Fruit fly (Drosophila melanogaster) whole organism, embryonic: ENCODE measurements around the gene RhoGAP19D.

ENCODE experiments used
- Atf6 ChIP-seq: fragments of 200-800 bp; sonication (Bioruptor generic); IDR thresholded peaks from 2 replicates; pipeline ENCODE4 v1.3.6; 2022; ENCODE audit warnings: missing biosample characterization, missing genetic modification characterization
- CG10209 ChIP-seq: fragments of 200-800 bp; sonication (Bioruptor generic); optimal IDR thresholded peaks from 3 replicates; lab custom pipeline; 2017; ENCODE audit warnings: missing biosample characterization, mild to moderate bottlenecking, missing genetic modification characterization, missing genetic modification reagents
- CG10543 ChIP-seq: fragments of 200-800 bp; sonication (Bioruptor generic); optimal IDR thresholded peaks from 3 replicates; lab custom pipeline; 2017; ENCODE audit warnings: missing biosample characterization, mild to moderate bottlenecking, missing genetic modification characterization, moderate library complexity
- CG1233 ChIP-seq: fragments of 200-800 bp; sonication (Bioruptor generic); optimal IDR thresholded peaks from 4 replicates; lab custom pipeline; 2018; ENCODE audit warnings: missing biosample characterization, mild to moderate bottlenecking, missing genetic modification characterization
- CG14667 ChIP-seq: fragments of 200-800 bp; sonication (Bioruptor generic); IDR thresholded peaks from 2 replicates; pipeline ENCODE4 v1.3.6; 2022; ENCODE audit warnings: missing biosample characterization, missing genetic modification characterization
- CG14965 ChIP-seq: fragments of 200-800 bp; sonication (Bioruptor generic); optimal IDR thresholded peaks from 2 replicates; lab custom pipeline; 2016; ENCODE audit warnings: missing biosample characterization, missing genetic modification characterization, borderline replicate concordance
- CG15269 ChIP-seq: fragments of 200-800 bp; sonication (Bioruptor generic); optimal IDR thresholded peaks from 2 replicates; lab custom pipeline; 2018; ENCODE audit warnings: missing biosample characterization, mild to moderate bottlenecking, missing genetic modification characterization, moderate library complexity
- CG17802 ChIP-seq: fragments of 200-800 bp; sonication (Bioruptor generic); optimal IDR thresholded peaks from 2 replicates; lab custom pipeline; 2018; ENCODE audit warnings: missing biosample characterization, mild to moderate bottlenecking, missing genetic modification characterization, moderate library complexity
- CG18599 ChIP-seq: fragments of 200-800 bp; sonication (Bioruptor generic); optimal IDR thresholded peaks from 3 replicates; lab custom pipeline; 2017; ENCODE audit warnings: missing biosample characterization, missing genetic modification characterization, mild to moderate bottlenecking, moderate library complexity, missing genetic modification reagents
- CG2202 ChIP-seq: fragments of 200-800 bp; sonication (Bioruptor generic); optimal IDR thresholded peaks from 2 replicates; lab custom pipeline; 2018; ENCODE audit warnings: missing biosample characterization, mild to moderate bottlenecking, missing genetic modification characterization
- CG2678 ChIP-seq: fragments of 200-800 bp; sonication (Bioruptor generic); optimal IDR thresholded peaks from 3 replicates; lab custom pipeline; 2019; ENCODE audit warnings: missing biosample characterization, mild to moderate bottlenecking, missing genetic modification characterization, moderate library complexity
- CG31224 ChIP-seq: fragments of 200-800 bp; sonication (Bioruptor generic); IDR thresholded peaks from 2 replicates; pipeline ENCODE4 v1.3.6; 2022; ENCODE audit warnings: missing biosample characterization, missing genetic modification characterization
- CG32532 ChIP-seq: fragments of 200-800 bp; sonication (Bioruptor generic); IDR thresholded peaks from 2 replicates; pipeline ENCODE4 v1.3.6; 2022; ENCODE audit warnings: missing biosample characterization, missing genetic modification characterization
- CG3281 ChIP-seq: fragments of 200-800 bp; sonication (Bioruptor generic); optimal IDR thresholded peaks from 3 replicates; lab custom pipeline; 2017; ENCODE audit warnings: missing biosample characterization, mild to moderate bottlenecking, missing genetic modification characterization
- CG34422 ChIP-seq: fragments of 200-800 bp; sonication (Bioruptor generic); IDR thresholded peaks from 3 replicates; pipeline ENCODE4 v1.3.6; 2022; ENCODE audit warnings: missing biosample characterization, missing genetic modification characterization
- CG6175 ChIP-seq: fragments of 200-800 bp; sonication (Bioruptor generic); IDR thresholded peaks from 3 replicates; pipeline ENCODE4 v1.3.6; 2022; ENCODE audit warnings: missing biosample characterization, missing genetic modification characterization
- CG7745 ChIP-seq: fragments of 200-800 bp; sonication (Bioruptor generic); optimal IDR thresholded peaks from 2 replicates; lab custom pipeline; 2018; ENCODE audit warnings: missing biosample characterization, mild to moderate bottlenecking, missing genetic modification characterization, moderate library complexity
- CG8281 ChIP-seq: fragments of 200-800 bp; sonication (Bioruptor generic); optimal IDR thresholded peaks from 2 replicates; lab custom pipeline; 2018; ENCODE audit warnings: missing biosample characterization, mild to moderate bottlenecking, missing genetic modification characterization, moderate library complexity
- CG8290 ChIP-seq, 3 experiments: fragments of 200-800 bp; sonication (Bioruptor generic); optimal IDR thresholded peaks; 2 replicates each; lab custom pipeline; 2016 to 2019; ENCODE audit warnings: missing biosample characterization in 3 of 3, missing genetic modification characterization in 3 of 3, mild to moderate bottlenecking in 2 of 3, moderate library complexity in 1 of 3
- CTCF ChIP-seq: fragments of 200-800 bp; sonication (Bioruptor generic); optimal IDR thresholded peaks from 2 replicates; lab custom pipeline; 2017; ENCODE audit warnings: missing biosample characterization, mild to moderate bottlenecking, missing genetic modification characterization, moderate library complexity
- CoRest ChIP-seq: fragments of 200-800 bp; sonication (Bioruptor generic); optimal IDR thresholded peaks from 3 replicates; lab custom pipeline; 2018; ENCODE audit warnings: missing biosample characterization, mild to moderate bottlenecking, missing genetic modification characterization, moderate library complexity
- Fer1 ChIP-seq: fragments of 200-800 bp; sonication (Bioruptor generic); optimal IDR thresholded peaks from 2 replicates; lab custom pipeline; 2017; ENCODE audit warnings: missing biosample characterization, mild to moderate bottlenecking, missing genetic modification characterization
- Jarid2 ChIP-seq: fragments of 200-800 bp; sonication (Bioruptor generic); optimal IDR thresholded peaks from 3 replicates; lab custom pipeline; 2017; ENCODE audit warnings: mild to moderate bottlenecking, missing biosample characterization, missing genetic modification reagents, missing genetic modification characterization
- MESR4 ChIP-seq: fragments of 200-800 bp; sonication (Bioruptor generic); optimal IDR thresholded peaks from 2 replicates; lab custom pipeline; 2018; ENCODE audit warnings: missing biosample characterization, mild to moderate bottlenecking, missing genetic modification characterization, moderate library complexity
- Nf-YB ChIP-seq: fragments of 200-800 bp; sonication (Bioruptor generic); optimal IDR thresholded peaks from 3 replicates; lab custom pipeline; 2019; ENCODE audit warnings: missing biosample characterization, mild to moderate bottlenecking, missing genetic modification characterization, moderate library complexity
- NfI ChIP-seq: fragments of 200-800 bp; sonication (Bioruptor generic); optimal IDR thresholded peaks from 3 replicates; lab custom pipeline; 2018; ENCODE audit warnings: missing biosample characterization, mild to moderate bottlenecking, missing genetic modification characterization, moderate library complexity
- Rfx ChIP-seq: fragments of 200-800 bp; sonication (Bioruptor generic); IDR thresholded peaks from 2 replicates; pipeline ENCODE4 v1.3.6; 2022; ENCODE audit warnings: missing biosample characterization, missing genetic modification characterization
- Trl ChIP-seq, 3 experiments: fragments of >200 bp in 2 of 3; fragments of 200-800 bp in 1 of 3; sonication (Bioruptor generic) in 1 of 3; optimal IDR thresholded peaks; 2 replicates in 1 of 3; 3 replicates in 2 of 3; lab custom pipeline; 2016 to 2017; ENCODE audit warnings: missing biosample characterization in 1 of 3, missing genetic modification characterization in 1 of 3
- Vsx1 ChIP-seq: fragments of 200-800 bp; sonication (Bioruptor generic); optimal IDR thresholded peaks from 2 replicates; lab custom pipeline; 2017; ENCODE audit warnings: missing biosample characterization, mild to moderate bottlenecking, missing genetic modification characterization, missing genetic modification reagents
- ash1 ChIP-seq: fragments of 200-800 bp; sonication (Bioruptor generic); optimal IDR thresholded peaks from 2 replicates; lab custom pipeline; 2018; ENCODE audit warnings: missing biosample characterization, mild to moderate bottlenecking, missing genetic modification characterization
- cg ChIP-seq: fragments of 200-800 bp; sonication (Bioruptor generic); optimal IDR thresholded peaks from 3 replicates; lab custom pipeline; 2019; ENCODE audit warnings: missing biosample characterization, mild to moderate bottlenecking, missing genetic modification characterization, moderate library complexity
- ci ChIP-seq: fragments of 200-800 bp; sonication (Bioruptor generic); IDR thresholded peaks from 3 replicates; pipeline ENCODE4 v1.3.6; 2022; ENCODE audit warnings: missing biosample characterization, missing genetic modification characterization
- croc ChIP-seq: fragments of 200-800 bp; sonication (Bioruptor generic); conservative IDR thresholded peaks from 3 replicates; pipeline ENCODE4 v1.3.6; 2022; ENCODE audit warnings: missing biosample characterization, missing genetic modification characterization
- crol ChIP-seq: fragments of 200-800 bp; sonication (Bioruptor generic); IDR thresholded peaks from 2 replicates; pipeline ENCODE4 v1.3.6; 2022; ENCODE audit warnings: missing biosample characterization, missing genetic modification characterization
- exex ChIP-seq: fragments of 200-800 bp; sonication (Bioruptor generic); optimal IDR thresholded peaks from 4 replicates; lab custom pipeline; 2018; ENCODE audit warnings: missing biosample characterization, mild to moderate bottlenecking, missing genetic modification characterization, moderate library complexity
- fd96Cb ChIP-seq: fragments of 200-800 bp; sonication (Bioruptor generic); optimal IDR thresholded peaks from 2 replicates; lab custom pipeline; 2018; ENCODE audit warnings: missing biosample characterization, mild to moderate bottlenecking, missing genetic modification characterization, moderate library complexity
- gem ChIP-seq: fragments of 200-800 bp; sonication (Bioruptor generic); optimal IDR thresholded peaks from 2 replicates; lab custom pipeline; 2019; ENCODE audit warnings: missing biosample characterization, mild to moderate bottlenecking, missing genetic modification characterization, moderate library complexity
- jigr1 ChIP-seq: fragments of 200-800 bp; sonication (Bioruptor generic); IDR thresholded peaks from 3 replicates; pipeline ENCODE4 v1.3.6; 2022; ENCODE audit warnings: missing biosample characterization, missing genetic modification characterization
- lbe ChIP-seq: fragments of 200-800 bp; sonication (Bioruptor generic); optimal IDR thresholded peaks from 2 replicates; lab custom pipeline; 2016; ENCODE audit warnings: missing biosample characterization, mild to moderate bottlenecking, missing genetic modification characterization
- mirr ChIP-seq: fragments of 200-800 bp; sonication (Bioruptor generic); optimal IDR thresholded peaks from 3 replicates; lab custom pipeline; 2018; ENCODE audit warnings: missing biosample characterization, mild to moderate bottlenecking, missing genetic modification characterization
- nerfin-1 ChIP-seq: fragments of 200-800 bp; sonication (Bioruptor generic); optimal IDR thresholded peaks from 3 replicates; lab custom pipeline; 2019; ENCODE audit warnings: missing biosample characterization, mild to moderate bottlenecking, missing genetic modification characterization, moderate library complexity
- pfk ChIP-seq: fragments of 200-800 bp; sonication (Bioruptor generic); optimal IDR thresholded peaks from 2 replicates; lab custom pipeline; 2018; ENCODE audit warnings: missing biosample characterization, mild to moderate bottlenecking, missing genetic modification characterization, moderate library complexity
- pita ChIP-seq: fragments of 200-800 bp; sonication (Bioruptor generic); optimal IDR thresholded peaks from 2 replicates; lab custom pipeline; 2017; ENCODE audit warnings: missing biosample characterization, mild to moderate bottlenecking, missing genetic modification characterization
- ranshi ChIP-seq: fragments of 200-800 bp; sonication (Bioruptor generic); IDR thresholded peaks from 2 replicates; pipeline ENCODE4 v1.3.6; 2022; ENCODE audit warnings: missing biosample characterization, missing genetic modification characterization
- schlank ChIP-seq: fragments of 200-800 bp; sonication (Bioruptor generic); optimal IDR thresholded peaks from 2 replicates; lab custom pipeline; 2018; ENCODE audit warnings: missing biosample characterization, mild to moderate bottlenecking, missing genetic modification characterization
- sd ChIP-seq: fragments of 200-800 bp; sonication (Bioruptor generic); optimal IDR thresholded peaks from 3 replicates; lab custom pipeline; 2018; ENCODE audit warnings: missing biosample characterization, mild to moderate bottlenecking, missing genetic modification characterization, moderate library complexity
- sima ChIP-seq: fragments of 200-800 bp; sonication (Bioruptor generic); optimal IDR thresholded peaks from 2 replicates; lab custom pipeline; 2016; ENCODE audit warnings: missing biosample characterization, missing genetic modification characterization
- tup ChIP-seq: fragments of 200-800 bp; sonication (Bioruptor generic); optimal IDR thresholded peaks from 2 replicates; lab custom pipeline; 2016; ENCODE audit warnings: missing biosample characterization, mild to moderate bottlenecking, missing genetic modification characterization, moderate library complexity
- vnd ChIP-seq: fragments of 200-800 bp; sonication (Bioruptor generic); IDR thresholded peaks from 3 replicates; pipeline ENCODE4 v1.3.6; 2022; ENCODE audit warnings: missing biosample characterization, missing genetic modification characterization; ENCODE audit not compliant: partially characterized antibody

Gene RhoGAP19D

dm6 chrX:20481404-20481803 is 29.1 kb downstream of the RhoGAP19D start (continued):
- TF ChIP-seq mirr (peak; percentile 39), Trl (optimal IDR thresholded peaks at IDR 0.05; lab: Kevin White, UChicago) (peak in 1 of 2 experiments; percentile 60), Trl (GFP tag; optimal IDR thresholded peaks at IDR 0.05; lab: Kevin White, UChicago) (no peak), CTCF (GFP tag; lab: Kevin White, UChicago) (no peak), sima (no peak), CG10543 (GFP tag; lab: Kevin White, UChicago) (peak; percentile 23), CG8290 (GFP tag; optimal IDR thresholded peaks at IDR 0.05; lab: Kevin White, UChicago) (no peak), CG8290 (tag; optimal IDR thresholded peaks at IDR 0.05; lab: Kevin White, UChicago) (peak in 1 of 2 experiments; percentile 29), nerfin-1 (tag; lab: Kevin White, UChicago) (no peak), sd (tag; lab: Kevin White, UChicago) (peak; percentile 79), Vsx1 (GFP tag; lab: Kevin White, UChicago) (peak; percentile 26), Fer1 (GFP tag; lab: Kevin White, UChicago) (peak; percentile 29), ash1 (no peak), gem (tag; lab: Kevin White, UChicago) (no peak), lbe (GFP tag; lab: Kevin White, UChicago) (peak; percentile 17), cg (GFP tag; lab: Kevin White, UChicago) (peak; percentile 30), crol (GFP tag; lab: Robert Waterston, UW) (peak; percentile 38; the same call in 1 of the 2 replicates), CG3281 (GFP tag; lab: Kevin White, UChicago) (peak; percentile 5), exex (tag; lab: Kevin White, UChicago) (peak; percentile 76), CG2678 (tag; lab: Kevin White, UChicago) (no peak)

DNA sequence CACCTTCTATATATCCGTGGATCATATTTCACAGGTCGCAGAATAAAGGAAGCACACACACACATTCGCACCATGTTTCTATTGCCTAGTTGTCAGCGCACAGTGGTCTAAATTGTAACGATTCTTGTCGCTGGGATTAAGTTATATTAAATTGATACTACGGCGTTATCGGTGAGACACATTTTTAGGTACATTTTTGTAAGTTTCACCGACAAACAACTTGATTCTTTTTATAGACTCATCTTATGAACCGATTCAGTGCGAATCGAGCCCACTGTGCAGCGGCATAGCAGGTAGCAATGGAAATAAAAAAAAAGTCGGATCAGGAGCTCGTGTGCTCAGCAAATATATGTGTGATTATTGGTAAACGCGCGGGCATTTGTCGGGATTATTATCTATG is 30.1 kb downstream of the RhoGAP19D start:
- TF ChIP-seq pita = no peak
- TF ChIP-seq Atf6 = peak; percentile 77
- peak; percentile 81 for TF ChIP-seq ranshi (GFP tag; lab: Robert Waterston, UW)
- no peak for TF ChIP-seq jigr1 (GFP tag; lab: Robert Waterston, UW)
- peak; percentile 13 for TF ChIP-seq MESR4
- no peak for TF ChIP-seq Jarid2
- no peak for TF ChIP-seq CG7745 (tag; lab: Kevin White, UChicago)
- TF ChIP-seq schlank (tag; lab: Kevin White, UChicago) = peak; percentile 24
- no peak for TF ChIP-seq CG32532 (GFP tag; lab: Robert Waterston, UW)
- peak; percentile 22 for TF ChIP-seq CG14965
- TF ChIP-seq CG17802 (tag; lab: Kevin White, UChicago) = peak; percentile 48
- peak; percentile 37 for TF ChIP-seq Nf-YB (GFP tag; lab: Kevin White, UChicago)
- peak; percentile 46 for TF ChIP-seq CG2202 (tag; lab: Kevin White, UChicago)
- no peak for TF ChIP-seq CoRest (tag; lab: Kevin White, UChicago)
- peak; percentile 80 for TF ChIP-seq CG15269
- no peak for TF ChIP-seq croc (GFP tag; lab: Robert Waterston, UW)
- no peak for TF ChIP-seq vnd (GFP tag; lab: Robert Waterston, UW)
- TF ChIP-seq CG10209 (GFP tag; lab: Kevin White, UChicago) = no peak
- TF ChIP-seq CG34422 (GFP tag; lab: Robert Waterston, UW) = peak; percentile 81
- peak; percentile 61 for TF ChIP-seq Rfx
- peak; percentile 74 for TF ChIP-seq fd96Cb
- peak; percentile 91 for TF ChIP-seq ci (GFP tag; lab: Robert Waterston, UW)
- peak; percentile 73 for TF ChIP-seq NfI
- TF ChIP-seq CG1233 (GFP tag; lab: Kevin White, UChicago) = peak; percentile 41
- TF ChIP-seq CG31224 (GFP tag; lab: Robert Waterston, UW) = 0 out of 2 replicates have a peak, but pooled peaks have one; percentile 25
- peak; percentile 79 for TF ChIP-seq CG18599 (GFP tag; lab: Kevin White, UChicago)
- TF ChIP-seq CG8281 = peak; percentile 17
- TF ChIP-seq tup = peak; percentile 7
- no peak for TF ChIP-seq pfk (GFP tag; lab: Kevin White, UChicago)
- 0 out of 2 replicates have a peak, but pooled peaks have one; percentile 10 for TF ChIP-seq CG14667 (GFP tag; lab: Robert Waterston, UW)
- TF ChIP-seq CG6175 (GFP tag; lab: Robert Waterston, UW) = no peak
